Worm (Caenorhabditis elegans): ENCODE results near the gene try-12.

- TF ChIP-seq bed-3 (GFP tag; optimal IDR thresholded peaks at IDR 0.05) = no peak
- no peak for TF ChIP-seq nhr-28 (tag; optimal IDR thresholded peaks at IDR 0.05)
These were observed at the start of gene try-12 for ce11 chrV:7449303-7449827.
